Fruit fly (Drosophila melanogaster) whole organism, embryonic: ENCODE results near the gene spz3.
A peak's percentile ranks its signal among the peaks of the same experiment; 100 is the strongest.

Experiments
- Antp ChIP-seq: fragments of 200-800 bp; sonication (Bioruptor generic); optimal IDR thresholded peaks from 3 replicates; lab custom pipeline; 2016; ENCODE audit warnings: missing biosample characterization, missing genetic modification characterization
- Asciz ChIP-seq: fragments of 200-800 bp; sonication (Bioruptor generic); optimal IDR thresholded peaks from 2 replicates; lab custom pipeline; 2017; ENCODE audit warnings: missing biosample characterization, mild to moderate bottlenecking, missing genetic modification characterization, missing genetic modification reagents
- Atf3 ChIP-seq: fragments of 200-800 bp; sonication (Bioruptor generic); optimal IDR thresholded peaks from 3 replicates; lab custom pipeline; 2016; ENCODE audit warnings: missing biosample characterization, missing genetic modification characterization
- Bdp1 ChIP-seq: fragments of 200-800 bp; sonication (Bioruptor generic); optimal IDR thresholded peaks from 3 replicates; lab custom pipeline; 2016; ENCODE audit warnings: missing biosample characterization, missing genetic modification characterization
- CG10654 ChIP-seq: fragments of 200-800 bp; sonication (Bioruptor generic); optimal IDR thresholded peaks from 2 replicates; lab custom pipeline; 2016; ENCODE audit warnings: missing biosample characterization, missing genetic modification characterization
- CG12299 ChIP-seq: fragments of 200-800 bp; sonication (Bioruptor generic); optimal IDR thresholded peaks from 2 replicates; lab custom pipeline; 2018; ENCODE audit warnings: missing biosample characterization, mild to moderate bottlenecking, missing genetic modification characterization
- CG1233 ChIP-seq: fragments of 200-800 bp; sonication (Bioruptor generic); optimal IDR thresholded peaks from 4 replicates; lab custom pipeline; 2018; ENCODE audit warnings: missing biosample characterization, mild to moderate bottlenecking, missing genetic modification characterization
- CG12659 ChIP-seq: fragments of 200-800 bp; sonication (Bioruptor generic); optimal IDR thresholded peaks from 3 replicates; lab custom pipeline; 2017; ENCODE audit warnings: mild to moderate bottlenecking, missing biosample characterization, missing genetic modification reagents, missing genetic modification characterization
- CG12769 ChIP-seq: fragments of 200-800 bp; sonication (Bioruptor generic); optimal IDR thresholded peaks from 2 replicates; lab custom pipeline; 2019; ENCODE audit warnings: missing biosample characterization, mild to moderate bottlenecking, missing genetic modification characterization, moderate library complexity
- CG15011 ChIP-seq: fragments of 200-800 bp; sonication (Bioruptor generic); optimal IDR thresholded peaks from 3 replicates; lab custom pipeline; 2018; ENCODE audit warnings: missing biosample characterization, mild to moderate bottlenecking, missing genetic modification characterization
- CG15479 ChIP-seq: fragments of 200-800 bp; sonication (Bioruptor generic); optimal IDR thresholded peaks from 3 replicates; lab custom pipeline; 2019; ENCODE audit warnings: missing biosample characterization, mild to moderate bottlenecking, missing genetic modification characterization, moderate library complexity
- CG15514 ChIP-seq: fragments of 200-800 bp; sonication (Bioruptor generic); optimal IDR thresholded peaks from 3 replicates; lab custom pipeline; 2017; ENCODE audit warnings: missing biosample characterization, missing genetic modification characterization, mild to moderate bottlenecking, moderate library complexity, missing genetic modification reagents
- CG1603 ChIP-seq: fragments of 200-800 bp; sonication (Bioruptor generic); optimal IDR thresholded peaks from 2 replicates; lab custom pipeline; 2019; ENCODE audit warnings: missing biosample characterization, mild to moderate bottlenecking, missing genetic modification characterization, moderate library complexity
- CG1647 ChIP-seq: fragments of 200-800 bp; sonication (Bioruptor generic); optimal IDR thresholded peaks from 3 replicates; lab custom pipeline; 2016; ENCODE audit warnings: missing biosample characterization, missing genetic modification characterization
- CG32772 ChIP-seq: fragments of 200-800 bp; sonication (Bioruptor generic); IDR thresholded peaks from 2 replicates; pipeline ENCODE4 v1.3.6; 2022; ENCODE audit warnings: missing biosample characterization, missing genetic modification characterization
- CG3847 ChIP-seq: fragments of 200-800 bp; sonication (Bioruptor generic); IDR thresholded peaks from 2 replicates; pipeline ENCODE4 v1.3.6; 2022; ENCODE audit warnings: missing biosample characterization, missing genetic modification characterization
- CG4282 ChIP-seq: fragments of 200-800 bp; sonication (Bioruptor generic); optimal IDR thresholded peaks from 2 replicates; lab custom pipeline; 2016; ENCODE audit warnings: missing biosample characterization, missing genetic modification characterization
- CG4820 ChIP-seq: fragments of 200-800 bp; sonication (Bioruptor generic); optimal IDR thresholded peaks from 3 replicates; lab custom pipeline; 2016; ENCODE audit warnings: missing biosample characterization, missing genetic modification characterization
- CG7271 ChIP-seq: fragments of 200-800 bp; sonication (Bioruptor generic); optimal IDR thresholded peaks from 2 replicates; lab custom pipeline; 2018; ENCODE audit warnings: missing biosample characterization, mild to moderate bottlenecking, missing genetic modification characterization, moderate library complexity
- CG8089 ChIP-seq: fragments of 200-800 bp; sonication (Bioruptor generic); optimal IDR thresholded peaks from 3 replicates; lab custom pipeline; 2016; ENCODE audit warnings: missing biosample characterization, missing genetic modification characterization
- CG8290 ChIP-seq, 3 experiments: fragments of 200-800 bp; sonication (Bioruptor generic); optimal IDR thresholded peaks; 2 replicates each; lab custom pipeline; 2016 to 2019; ENCODE audit warnings: missing biosample characterization in 3 of 3, missing genetic modification characterization in 3 of 3, mild to moderate bottlenecking in 2 of 3, moderate library complexity in 1 of 3
- CG9215 ChIP-seq: fragments of 200-800 bp; sonication (Bioruptor generic); IDR thresholded peaks from 2 replicates; pipeline ENCODE4 v1.3.6; 2022; ENCODE audit warnings: missing biosample characterization, missing genetic modification characterization
- Dip2 ChIP-seq: fragments of 200-800 bp; sonication (Bioruptor generic); IDR thresholded peaks from 2 replicates; pipeline ENCODE4 v1.3.6; 2022; ENCODE audit warnings: missing biosample characterization, missing genetic modification characterization
- Dp ChIP-seq: fragments of 200-800 bp; sonication (Bioruptor generic); optimal IDR thresholded peaks from 2 replicates; lab custom pipeline; 2018; ENCODE audit warnings: missing biosample characterization, mild to moderate bottlenecking, missing genetic modification characterization, moderate library complexity
- Fer1 ChIP-seq: fragments of 200-800 bp; sonication (Bioruptor generic); optimal IDR thresholded peaks from 2 replicates; lab custom pipeline; 2017; ENCODE audit warnings: missing biosample characterization, mild to moderate bottlenecking, missing genetic modification characterization
- GATAe ChIP-seq: fragments of 200-800 bp; sonication (Bioruptor generic); conservative IDR thresholded peaks from 2 replicates; pipeline ENCODE4 v1.3.6; 2022; ENCODE audit warnings: missing biosample characterization, missing genetic modification characterization
- HmgD ChIP-seq: fragments of 200-800 bp; sonication (Bioruptor generic); optimal IDR thresholded peaks from 3 replicates; lab custom pipeline; 2016; ENCODE audit warnings: missing biosample characterization, missing genetic modification characterization
- Hr78 ChIP-seq, 2 experiments: fragments of 200-800 bp in 1 of 2; fragments of >200 bp in 1 of 2; sonication (Bioruptor generic) in 1 of 2; optimal IDR thresholded peaks; 2 replicates each; lab custom pipeline; 2017 to 2019; ENCODE audit warnings: missing biosample characterization in 2 of 2, missing genetic modification characterization in 2 of 2, mild to moderate bottlenecking in 1 of 2, moderate library complexity in 1 of 2
- MESR4 ChIP-seq: fragments of 200-800 bp; sonication (Bioruptor generic); optimal IDR thresholded peaks from 2 replicates; lab custom pipeline; 2018; ENCODE audit warnings: missing biosample characterization, mild to moderate bottlenecking, missing genetic modification characterization, moderate library complexity
- Neu2 ChIP-seq: fragments of 200-800 bp; sonication (Bioruptor generic); optimal IDR thresholded peaks from 3 replicates; lab custom pipeline; 2016; ENCODE audit warnings: missing biosample characterization, missing genetic modification characterization, borderline replicate concordance
- Tbp ChIP-seq: fragments of >200 bp; optimal IDR thresholded peaks from 2 replicates; lab custom pipeline; 2018; ENCODE audit warnings: missing biosample characterization, missing genetic modification characterization
- Xrp1 ChIP-seq: fragments of 200-800 bp; sonication (Bioruptor generic); IDR thresholded peaks from 2 replicates; pipeline ENCODE4 v1.3.6; 2022; ENCODE audit warnings: missing biosample characterization, missing genetic modification characterization
- ac ChIP-seq: fragments of 200-800 bp; sonication (Bioruptor generic); optimal IDR thresholded peaks from 3 replicates; lab custom pipeline; 2017; ENCODE audit warnings: missing biosample characterization, mild to moderate bottlenecking, missing genetic modification characterization
- croc ChIP-seq: fragments of 200-800 bp; sonication (Bioruptor generic); conservative IDR thresholded peaks from 3 replicates; pipeline ENCODE4 v1.3.6; 2022; ENCODE audit warnings: missing biosample characterization, missing genetic modification characterization
- crol ChIP-seq: fragments of 200-800 bp; sonication (Bioruptor generic); IDR thresholded peaks from 2 replicates; pipeline ENCODE4 v1.3.6; 2022; ENCODE audit warnings: missing biosample characterization, missing genetic modification characterization
- crp ChIP-seq, 2 experiments: fragments of 200-800 bp; sonication (Bioruptor generic); optimal IDR thresholded peaks; 2 replicates in 1 of 2; 3 replicates in 1 of 2; lab custom pipeline; 2017; ENCODE audit warnings: missing biosample characterization in 2 of 2, missing genetic modification characterization in 2 of 2, mild to moderate bottlenecking in 1 of 2, moderate library complexity in 1 of 2
- disco-r ChIP-seq: fragments of 200-800 bp; sonication (Bioruptor generic); optimal IDR thresholded peaks from 2 replicates; lab custom pipeline; 2016; ENCODE audit warnings: missing biosample characterization, missing genetic modification characterization
- dpn ChIP-seq, 2 experiments: fragments of 200-800 bp; sonication (Bioruptor generic); optimal IDR thresholded peaks; 3 replicates each; lab custom pipeline; 2016; ENCODE audit warnings: missing biosample characterization in 2 of 2, missing genetic modification characterization in 2 of 2
- dysf ChIP-seq: fragments of 200-800 bp; sonication (Bioruptor generic); IDR thresholded peaks from 3 replicates; pipeline ENCODE4 v1.3.6; 2022; ENCODE audit warnings: missing biosample characterization, missing genetic modification characterization
- ewg ChIP-seq: fragments of 200-800 bp; sonication (Bioruptor generic); optimal IDR thresholded peaks from 3 replicates; lab custom pipeline; 2017; ENCODE audit warnings: mild to moderate bottlenecking, missing biosample characterization, missing genetic modification reagents, missing genetic modification characterization
- exex ChIP-seq: fragments of 200-800 bp; sonication (Bioruptor generic); optimal IDR thresholded peaks from 4 replicates; lab custom pipeline; 2018; ENCODE audit warnings: missing biosample characterization, mild to moderate bottlenecking, missing genetic modification characterization, moderate library complexity
- her ChIP-seq: fragments of 200-800 bp; sonication (Bioruptor generic); optimal IDR thresholded peaks from 2 replicates; lab custom pipeline; 2016; ENCODE audit warnings: missing biosample characterization, missing genetic modification characterization
- ind ChIP-seq: fragments of 200-800 bp; sonication (Bioruptor generic); optimal IDR thresholded peaks from 3 replicates; lab custom pipeline; 2016; ENCODE audit warnings: missing biosample characterization, missing genetic modification characterization
- nerfin-2 ChIP-seq: fragments of 200-800 bp; sonication (Bioruptor generic); IDR thresholded peaks from 2 replicates; pipeline ENCODE4 v1.3.6; 2022; ENCODE audit warnings: missing biosample characterization, missing genetic modification characterization; ENCODE audit not compliant: partially characterized antibody
- oc ChIP-seq: fragments of 200-800 bp; sonication (Bioruptor generic); optimal IDR thresholded peaks from 2 replicates; lab custom pipeline; 2018; ENCODE audit warnings: missing biosample characterization, mild to moderate bottlenecking, missing genetic modification characterization, moderate library complexity
- ranshi ChIP-seq: fragments of 200-800 bp; sonication (Bioruptor generic); IDR thresholded peaks from 2 replicates; pipeline ENCODE4 v1.3.6; 2022; ENCODE audit warnings: missing biosample characterization, missing genetic modification characterization
- sc ChIP-seq, 3 experiments: fragments of >200 bp in 2 of 3; fragments of 200-800 bp in 1 of 3; sonication (Bioruptor generic) in 1 of 3; optimal IDR thresholded peaks; 2 replicates in 2 of 3; 3 replicates in 1 of 3; lab custom pipeline; 2017; ENCODE audit warnings: mild to moderate bottlenecking in 1 of 3, missing biosample characterization in 1 of 3, missing genetic modification characterization in 1 of 3, missing genetic modification reagents in 1 of 3
- slou ChIP-seq: fragments of 200-800 bp; sonication (Bioruptor generic); optimal IDR thresholded peaks from 3 replicates; lab custom pipeline; 2016; ENCODE audit warnings: missing biosample characterization, missing genetic modification characterization
- wdn ChIP-seq: fragments of 200-800 bp; sonication (Bioruptor generic); IDR thresholded peaks from 2 replicates; pipeline ENCODE4 v1.3.6; 2022; ENCODE audit warnings: missing biosample characterization, missing genetic modification characterization

spz3 gene

dm6 chr2L:7828231-7828630, 51.1 kb downstream of the spz3 start (continued):
- no peak for TF ChIP-seq Dip2
- 0 out of 2 replicates have a peak, but pooled peaks have one; percentile 15 for TF ChIP-seq Xrp1
- no peak for TF ChIP-seq ind
- TF ChIP-seq CG4820 (GFP tag; lab: Kevin White, UChicago): no peak
- TF ChIP-seq slou: no peak
- TF ChIP-seq CG32772: peak; percentile 86
- 0 out of 2 replicates have a peak, but pooled peaks have one; percentile 42 for TF ChIP-seq nerfin-2 (GFP tag; lab: Robert Waterston, UW)
- TF ChIP-seq disco-r: peak; percentile 26
- TF ChIP-seq HmgD (GFP tag; lab: Kevin White, UChicago): peak; percentile 45
- no peak for TF ChIP-seq CG4282 (GFP tag; lab: Kevin White, UChicago)
- TF ChIP-seq Dp: no peak
- TF ChIP-seq Tbp (GFP tag; lab: Kevin White, UChicago): no peak
- TF ChIP-seq CG10654 (GFP tag; lab: Kevin White, UChicago): no peak
- TF ChIP-seq CG12769 (tag; lab: Kevin White, UChicago): peak; percentile 32
- TF ChIP-seq Fer1: no peak
- no peak for TF ChIP-seq Antp (GFP tag; lab: Kevin White, UChicago)
- TF ChIP-seq ac (GFP tag; lab: Kevin White, UChicago): no peak
- TF ChIP-seq Hr78 (GFP tag; optimal IDR thresholded peaks at IDR 0.05; lab: Kevin White, UChicago): no peak
- no peak for TF ChIP-seq her (GFP tag; lab: Kevin White, UChicago)
- TF ChIP-seq oc (tag; lab: Kevin White, UChicago): peak; percentile 4
- no peak for TF ChIP-seq ranshi (GFP tag; lab: Robert Waterston, UW)
- TF ChIP-seq CG15011 (GFP tag; lab: Kevin White, UChicago): no peak
- no peak for TF ChIP-seq dpn (GFP tag; optimal IDR thresholded peaks at IDR 0.05; lab: Kevin White, UChicago)
- no peak for TF ChIP-seq CG12299 (tag; lab: Kevin White, UChicago)
- peak; percentile 69 for TF ChIP-seq CG12659 (GFP tag; lab: Kevin White, UChicago)
- peak; percentile 51 for TF ChIP-seq CG15514 (GFP tag; lab: Kevin White, UChicago)
- peak; percentile 38; the same call in 1 of the 2 replicates for TF ChIP-seq GATAe
- no peak for TF ChIP-seq sc (optimal IDR thresholded peaks at IDR 0.05; lab: Kevin White, UChicago)
- TF ChIP-seq sc (GFP tag; optimal IDR thresholded peaks at IDR 0.05; lab: Kevin White, UChicago): no peak
- TF ChIP-seq Atf3: no peak
- peak; percentile 65 for TF ChIP-seq Neu2
- TF ChIP-seq crp (GFP tag; optimal IDR thresholded peaks at IDR 0.05; lab: Kevin White, UChicago): no peak
- peak; percentile 30 for TF ChIP-seq CG8290 (GFP tag; optimal IDR thresholded peaks at IDR 0.05; lab: Kevin White, UChicago)
- TF ChIP-seq CG8290 (tag; optimal IDR thresholded peaks at IDR 0.05; lab: Kevin White, UChicago): peak; percentile 20 to 79
- TF ChIP-seq MESR4 (GFP tag; lab: Kevin White, UChicago): peak; percentile 13
- TF ChIP-seq croc (GFP tag; lab: Robert Waterston, UW): no peak
- TF ChIP-seq CG1647 (GFP tag; lab: Kevin White, UChicago): no peak
- TF ChIP-seq Bdp1: no peak
- TF ChIP-seq wdn (GFP tag; lab: Robert Waterston, UW): no peak
- TF ChIP-seq CG9215 (GFP tag; lab: Robert Waterston, UW): peak; percentile 21; the same call in 1 of the 2 replicates
- no peak for TF ChIP-seq CG1233 (GFP tag; lab: Kevin White, UChicago)
- no peak for TF ChIP-seq Asciz
- TF ChIP-seq CG15479 (GFP tag; lab: Kevin White, UChicago): peak; percentile 82
- no peak for TF ChIP-seq CG7271 (tag; lab: Kevin White, UChicago)
- TF ChIP-seq crol (GFP tag; lab: Robert Waterston, UW): peak; percentile 64
- TF ChIP-seq ewg: peak; percentile 73
- peak; percentile 45; the same call in 1 of the 2 replicates for TF ChIP-seq CG3847
- peak; percentile 17 for TF ChIP-seq CG1603 (tag; lab: Kevin White, UChicago)
- TF ChIP-seq exex (tag; lab: Kevin White, UChicago): peak; percentile 26
- TF ChIP-seq dysf (GFP tag; lab: Robert Waterston, UW): no peak
- TF ChIP-seq CG8089 (GFP tag; lab: Kevin White, UChicago): no peak
